Worm (Caenorhabditis elegans) whole organism, L1 larva: Measurements from ENCODE around the gene srsx-14.

Experiments used
- C04F5.9 ChIP-seq: sonication (generic microtip); optimal IDR thresholded peaks from 2 replicates; lab custom pipeline; 2016; ENCODE audit warnings: missing genetic modification characterization, missing compliant biosample characterization
- C34B4.2 ChIP-seq: sonication (generic microtip); optimal IDR thresholded peaks from 2 replicates; lab custom pipeline; 2017; ENCODE audit warnings: mild to moderate bottlenecking, missing genetic modification characterization, missing compliant biosample characterization
- Y116A8C.19 ChIP-seq: sonication (generic microtip); optimal IDR thresholded peaks from 2 replicates; lab custom pipeline; 2016; ENCODE audit warnings: missing compliant biosample characterization, missing genetic modification characterization, borderline replicate concordance
- aha-1 ChIP-seq: fragments of 150-350 bp; optimal IDR thresholded peaks from 2 replicates; lab custom pipeline; 2014; ENCODE audit warnings: missing biosample characterization, missing genetic modification characterization
- alr-1 ChIP-seq: fragments of 200-800 bp; sonication (Bioruptor generic); optimal IDR thresholded peaks from 2 replicates; lab custom pipeline; 2018; ENCODE audit warnings: borderline replicate concordance, mild to moderate bottlenecking, missing genetic modification characterization, missing compliant biosample characterization
- aly-2 ChIP-seq: fragments of 150-350 bp; optimal IDR thresholded peaks from 2 replicates; lab custom pipeline; 2014; ENCODE audit warnings: missing biosample characterization, missing genetic modification characterization
- blmp-1 ChIP-seq: fragments of 150-350 bp; optimal IDR thresholded peaks from 2 replicates; lab custom pipeline; 2014; ENCODE audit warnings: missing biosample characterization, missing genetic modification characterization
- ceh-63 ChIP-seq: fragments of 200-800 bp; sonication (Bioruptor generic); optimal IDR thresholded peaks from 2 replicates; lab custom pipeline; 2018; ENCODE audit warnings: mild to moderate bottlenecking, missing genetic modification characterization, missing compliant biosample characterization
- ceh-8 ChIP-seq: fragments of 200-800 bp; sonication (Bioruptor generic); optimal IDR thresholded peaks from 2 replicates; lab custom pipeline; 2018; ENCODE audit warnings: mild to moderate bottlenecking, missing genetic modification characterization, moderate library complexity, missing compliant biosample characterization
- ceh-82 ChIP-seq, 3 experiments: fragments of 150-350 bp in 1 of 3; sonication (generic microtip) in 2 of 3; optimal IDR thresholded peaks; 2 replicates each; lab custom pipeline; 2014 to 2017; ENCODE audit warnings: missing biosample characterization in 3 of 3, missing genetic modification characterization in 3 of 3
- dsc-1 ChIP-seq: sonication (generic microtip); optimal IDR thresholded peaks from 2 replicates; lab custom pipeline; 2016; ENCODE audit warnings: mild to moderate bottlenecking, missing genetic modification characterization, missing compliant biosample characterization
- efl-1 ChIP-seq, 4 experiments: fragments of 150-350 bp; optimal IDR thresholded peaks in 3 of 4; peaks in 1 of 4; 1 replicate in 1 of 4; 2 replicates in 3 of 4; lab custom pipeline; 2014; ENCODE audit warnings: missing biosample characterization in 2 of 4, missing genetic modification characterization in 2 of 4, missing genetic modification reagents in 2 of 4
- efl-3 ChIP-seq: fragments of 200-800 bp; sonication (Bioruptor generic); optimal IDR thresholded peaks from 2 replicates; lab custom pipeline; 2018; ENCODE audit warnings: mild to moderate bottlenecking, missing genetic modification characterization, missing compliant biosample characterization
- egl-27 ChIP-seq, 2 experiments: fragments of 150-350 bp in 1 of 2; sonication (generic microtip); optimal IDR thresholded peaks; 3 replicates each; lab custom pipeline; 2017 to 2018; ENCODE audit warnings: missing biosample characterization in 2 of 2, missing genetic modification characterization in 2 of 2, missing genetic modification reagents in 2 of 2
- elt-2 ChIP-seq: sonication (generic microtip); optimal IDR thresholded peaks from 2 replicates; lab custom pipeline; 2016; ENCODE audit warnings: missing genetic modification characterization, mild to moderate bottlenecking, inconsistent platforms, missing compliant biosample characterization, missing genetic modification reagents
- ets-5 ChIP-seq: fragments of 200-800 bp; sonication (Bioruptor generic); IDR thresholded peaks from 2 replicates; pipeline ENCODE4 v1.3.6; 2022; ENCODE audit warnings: missing genetic modification characterization, missing compliant biosample characterization
- fkh-4 ChIP-seq: sonication (generic microtip); optimal IDR thresholded peaks from 2 replicates; lab custom pipeline; 2016; ENCODE audit warnings: missing compliant biosample characterization, missing genetic modification characterization, borderline replicate concordance
- fkh-8 ChIP-seq: sonication (generic microtip); optimal IDR thresholded peaks from 2 replicates; lab custom pipeline; 2016; ENCODE audit warnings: mild to moderate bottlenecking, missing genetic modification characterization, missing compliant biosample characterization
- fos-1 ChIP-seq: fragments of 150-350 bp; optimal IDR thresholded peaks from 2 replicates; lab custom pipeline; 2014; ENCODE audit warnings: missing biosample characterization, missing genetic modification characterization
- grh-1 ChIP-seq: fragments of 200-800 bp; sonication (Bioruptor generic); IDR thresholded peaks from 2 replicates; pipeline ENCODE4 v1.3.6; 2022; ENCODE audit warnings: missing genetic modification reagents, missing genetic modification characterization, missing compliant biosample characterization
- hlh-4 ChIP-seq: sonication (generic microtip); optimal IDR thresholded peaks from 2 replicates; lab custom pipeline; 2016; ENCODE audit warnings: mild to moderate bottlenecking, missing genetic modification characterization, missing compliant biosample characterization
- lin-15B ChIP-seq: fragments of 150-350 bp; sonication (generic microtip); optimal IDR thresholded peaks from 3 replicates; lab custom pipeline; 2014; ENCODE audit warnings: missing biosample characterization, missing genetic modification characterization
- lin-35 ChIP-seq, 2 experiments: fragments of 150-350 bp; optimal IDR thresholded peaks; 2 replicates each; lab custom pipeline; 2014; ENCODE audit warnings: missing biosample characterization in 2 of 2, missing genetic modification characterization in 2 of 2, missing genetic modification reagents in 2 of 2
- lin-39 ChIP-seq: fragments of 150-350 bp; optimal IDR thresholded peaks from 2 replicates; lab custom pipeline; 2014; ENCODE audit warnings: missing biosample characterization, missing genetic modification reagents, missing genetic modification characterization
- lir-3 ChIP-seq: sonication (generic microtip); optimal IDR thresholded peaks from 2 replicates; lab custom pipeline; 2016; ENCODE audit warnings: mild to moderate bottlenecking, missing genetic modification characterization, moderate library complexity, missing compliant biosample characterization; ENCODE audit not compliant: poor library complexity
- lsy-2 ChIP-seq, 2 experiments: fragments of 150-350 bp; optimal IDR thresholded peaks; 2 replicates each; lab custom pipeline; 2014; ENCODE audit warnings: missing biosample characterization in 2 of 2, missing genetic modification characterization in 2 of 2
- mdl-1 ChIP-seq, 2 experiments: fragments of 150-350 bp; optimal IDR thresholded peaks; 2 replicates each; lab custom pipeline; 2014 to 2017; ENCODE audit warnings: missing biosample characterization in 2 of 2, missing genetic modification characterization in 2 of 2, inconsistent platforms in 1 of 2
- mef-2 ChIP-seq: fragments of 150-350 bp; optimal IDR thresholded peaks from 2 replicates; lab custom pipeline; 2014; ENCODE audit warnings: missing biosample characterization, missing genetic modification characterization
- nhr-12 ChIP-seq: sonication (generic microtip); optimal IDR thresholded peaks from 2 replicates; lab custom pipeline; 2017; ENCODE audit warnings: missing biosample characterization, missing genetic modification characterization
- nhr-28 ChIP-seq: fragments of 150-350 bp; optimal IDR thresholded peaks from 2 replicates; lab custom pipeline; 2014; ENCODE audit warnings: missing biosample characterization, missing genetic modification characterization
- nhr-47 ChIP-seq: sonication (generic microtip); optimal IDR thresholded peaks from 2 replicates; lab custom pipeline; 2016; ENCODE audit warnings: mild to moderate bottlenecking, missing genetic modification characterization, moderate library complexity, missing compliant biosample characterization
- nhr-71 ChIP-seq: sonication (generic microtip); optimal IDR thresholded peaks from 2 replicates; lab custom pipeline; 2016; ENCODE audit warnings: mild to moderate bottlenecking, missing genetic modification characterization, moderate library complexity, missing compliant biosample characterization
- nhr-77 ChIP-seq: fragments of 150-350 bp; optimal IDR thresholded peaks from 2 replicates; lab custom pipeline; 2014; ENCODE audit warnings: missing biosample characterization, missing genetic modification characterization
- nhr-85 ChIP-seq: sonication (generic microtip); peaks from one replicate; lab custom pipeline; 2016; ENCODE audit warnings: missing genetic modification characterization, inconsistent platforms, missing compliant biosample characterization
- pag-3 ChIP-seq: sonication (generic microtip); optimal IDR thresholded peaks from 2 replicates; lab custom pipeline; 2017; ENCODE audit warnings: missing genetic modification characterization, mild to moderate bottlenecking, missing compliant biosample characterization, antibody characterized with exemption, borderline replicate concordance; ENCODE audit not compliant: insufficient read depth
- pax-3 ChIP-seq: fragments of 200-800 bp; sonication (Bioruptor generic); optimal IDR thresholded peaks from 2 replicates; lab custom pipeline; 2018; ENCODE audit warnings: mild to moderate bottlenecking, missing genetic modification characterization, moderate library complexity, missing compliant biosample characterization
- pqm-1 ChIP-seq: sonication (generic microtip); optimal IDR thresholded peaks from 3 replicates; lab custom pipeline; 2017; ENCODE audit warnings: missing biosample characterization, missing genetic modification characterization
- skn-1 ChIP-seq: fragments of 150-350 bp; optimal IDR thresholded peaks from 2 replicates; lab custom pipeline; 2014; ENCODE audit warnings: missing biosample characterization, missing genetic modification characterization
- snu-23 ChIP-seq: sonication (generic microtip); optimal IDR thresholded peaks from 2 replicates; lab custom pipeline; 2016; ENCODE audit warnings: missing genetic modification characterization, missing compliant biosample characterization
- sox-4 ChIP-seq: sonication (generic microtip); optimal IDR thresholded peaks from 2 replicates; lab custom pipeline; 2016; ENCODE audit warnings: missing genetic modification characterization, missing compliant biosample characterization
- sptf-1 ChIP-seq: fragments of 150-350 bp; optimal IDR thresholded peaks from 2 replicates; lab custom pipeline; 2014; ENCODE audit warnings: missing biosample characterization, missing genetic modification characterization
- sup-37 ChIP-seq: fragments of 200-800 bp; sonication (Bioruptor generic); optimal IDR thresholded peaks from 2 replicates; lab custom pipeline; 2018; ENCODE audit warnings: mild to moderate bottlenecking, missing genetic modification characterization, missing compliant biosample characterization
- swsn-7 ChIP-seq: sonication (generic microtip); optimal IDR thresholded peaks from 2 replicates; lab custom pipeline; 2016; ENCODE audit warnings: missing genetic modification characterization, missing compliant biosample characterization
- tlp-1 ChIP-seq: fragments of 150-350 bp; optimal IDR thresholded peaks from 2 replicates; lab custom pipeline; 2014; ENCODE audit warnings: missing biosample characterization, missing genetic modification characterization
- unc-130 ChIP-seq: fragments of 150-350 bp; optimal IDR thresholded peaks from 2 replicates; lab custom pipeline; 2017; ENCODE audit warnings: missing biosample characterization, missing genetic modification characterization, inconsistent platforms
- unc-30 ChIP-seq: sonication (generic microtip); optimal IDR thresholded peaks from 2 replicates; lab custom pipeline; 2017; ENCODE audit warnings: missing biosample characterization, missing genetic modification characterization
- unc-62 ChIP-seq: fragments of 150-350 bp; optimal IDR thresholded peaks from 2 replicates; lab custom pipeline; 2014; ENCODE audit warnings: missing biosample characterization, missing genetic modification reagents, missing genetic modification characterization
- vab-15 ChIP-seq: sonication (generic microtip); optimal IDR thresholded peaks from 2 replicates; lab custom pipeline; 2017; ENCODE audit warnings: missing genotype, mild to moderate bottlenecking, missing genetic modification characterization, missing compliant biosample characterization
- xbp-1 ChIP-seq: sonication (generic microtip); optimal IDR thresholded peaks from 2 replicates; lab custom pipeline; 2016; ENCODE audit warnings: missing genetic modification characterization, missing compliant biosample characterization
- zip-4 ChIP-seq: fragments of 200-800 bp; sonication (Bioruptor generic); optimal IDR thresholded peaks from 2 replicates; lab custom pipeline; 2018; ENCODE audit warnings: mild to moderate bottlenecking, missing genetic modification characterization, moderate library complexity, missing compliant biosample characterization
- ztf-11 ChIP-seq, 2 experiments: sonication (generic microtip); optimal IDR thresholded peaks; 2 replicates each; lab custom pipeline; 2016 to 2017; ENCODE audit warnings: missing genetic modification characterization in 2 of 2, missing biosample characterization in 1 of 2, missing compliant biosample characterization in 1 of 2
- ztf-4 ChIP-seq: fragments of 150-350 bp; optimal IDR thresholded peaks from 2 replicates; lab custom pipeline; 2014; ENCODE audit warnings: missing biosample characterization, missing genetic modification characterization

srsx-14 gene

ce11 chrIV:5604465-5604864, 22.5 kb downstream of the srsx-14 start:
- no peak for TF ChIP-seq lin-15B (tag; lab: Kevin White, UChicago)
- TF ChIP-seq sox-4 = peak; percentile 39
- TF ChIP-seq unc-130 (tag; lab: Kevin White, UChicago) = no peak
- peak; percentile 92 for TF ChIP-seq nhr-71 (tag; lab: Kevin White, UChicago)
- no peak for TF ChIP-seq pqm-1 (tag; lab: Kevin White, UChicago)
- no peak for TF ChIP-seq C34B4.2 (tag; lab: Kevin White, UChicago)
- TF ChIP-seq ztf-4 (tag; lab: Kevin White, UChicago) = peak; percentile 87
- no peak for TF ChIP-seq nhr-12
- no peak for TF ChIP-seq nhr-28 (tag; lab: Kevin White, UChicago)
- peak; percentile 32 for TF ChIP-seq sup-37 (GFP tag; lab: Kevin White, UChicago)
- TF ChIP-seq efl-1 (optimal IDR thresholded peaks at IDR 0.05; lab: Kevin White, UChicago) = peak; percentile 30 to 45
- peak in 1 of 2 experiments; percentile 20 for TF ChIP-seq efl-1 (GFP tag; optimal IDR thresholded peaks at IDR 0.05 in 1 of 2; lab: Kevin White, UChicago)
- peak in 1 of 3 experiments; percentile 29 for TF ChIP-seq ceh-82 (tag; optimal IDR thresholded peaks at IDR 0.05; lab: Kevin White, UChicago)
- TF ChIP-seq unc-62 (GFP tag; lab: Kevin White, UChicago) = no peak
- no peak for TF ChIP-seq fkh-4 (tag; lab: Kevin White, UChicago)
- peak; percentile 79 for TF ChIP-seq nhr-47 (tag; lab: Kevin White, UChicago)
- TF ChIP-seq egl-27 (tag; optimal IDR thresholded peaks at IDR 0.05; lab: Kevin White, UChicago) = peak in 1 of 2 experiments; percentile 23
- no peak for TF ChIP-seq zip-4 (GFP tag; lab: Kevin White, UChicago)
- TF ChIP-seq C04F5.9 (tag; lab: Kevin White, UChicago) = no peak
- peak; percentile 60 for TF ChIP-seq mef-2 (tag; lab: Kevin White, UChicago)
- peak; percentile 38 for TF ChIP-seq nhr-77 (tag; lab: Kevin White, UChicago)
- peak in 1 of 2 experiments; percentile 57 for TF ChIP-seq lin-35 (GFP tag; optimal IDR thresholded peaks at IDR 0.05; lab: Kevin White, UChicago)
- TF ChIP-seq snu-23 (GFP tag; lab: Kevin White, UChicago) = peak; percentile 52
- TF ChIP-seq efl-3 = no peak
- TF ChIP-seq vab-15 (tag; lab: Kevin White, UChicago) = peak; percentile 40
- TF ChIP-seq Y116A8C.19 (tag; lab: Kevin White, UChicago) = no peak
- TF ChIP-seq ets-5 (GFP tag; lab: Robert Waterston, UW) = no peak
- TF ChIP-seq alr-1 (tag; lab: Kevin White, UChicago) = no peak
- no peak for TF ChIP-seq grh-1
- peak; percentile 2 for TF ChIP-seq dsc-1
- no peak for TF ChIP-seq pag-3
- TF ChIP-seq aha-1 (tag; lab: Kevin White, UChicago) = peak; percentile 18
- TF ChIP-seq fkh-8 (tag; lab: Kevin White, UChicago) = peak; percentile 87
- TF ChIP-seq unc-30 (tag; lab: Kevin White, UChicago) = no peak
- no peak for TF ChIP-seq nhr-85 (tag; lab: Kevin White, UChicago)
- TF ChIP-seq tlp-1 (tag; lab: Kevin White, UChicago) = no peak
- no peak for TF ChIP-seq hlh-4 (tag; lab: Kevin White, UChicago)
- TF ChIP-seq xbp-1 (tag; lab: Kevin White, UChicago) = peak; percentile 70
- TF ChIP-seq ceh-8 (GFP tag; lab: Kevin White, UChicago) = peak; percentile 73
- TF ChIP-seq ztf-11 (tag; optimal IDR thresholded peaks at IDR 0.05; lab: Kevin White, UChicago) = no peak
- peak; percentile 41 for TF ChIP-seq fos-1
- peak; percentile 64 for TF ChIP-seq swsn-7
- no peak for TF ChIP-seq ceh-63 (GFP tag; lab: Kevin White, UChicago)
- TF ChIP-seq sptf-1 (tag; lab: Kevin White, UChicago) = no peak
- TF ChIP-seq lin-39 (tag; lab: Kevin White, UChicago) = no peak
- no peak for TF ChIP-seq aly-2 (tag; lab: Kevin White, UChicago)
- peak; percentile 56 for TF ChIP-seq skn-1 (tag; lab: Kevin White, UChicago)
- no peak for TF ChIP-seq blmp-1 (tag; lab: Kevin White, UChicago)
- peak in 1 of 2 experiments; percentile 73 for TF ChIP-seq mdl-1 (tag; optimal IDR thresholded peaks at IDR 0.05; lab: Kevin White, UChicago)
- peak; percentile 68 to 78 for TF ChIP-seq lsy-2 (tag; optimal IDR thresholded peaks at IDR 0.05; lab: Kevin White, UChicago)
- TF ChIP-seq lir-3 (tag; lab: Kevin White, UChicago) = peak; percentile 29
- TF ChIP-seq elt-2 = peak; percentile 68
- TF ChIP-seq pax-3 = peak; percentile 86
